Fruit fly (Drosophila melanogaster) whole organism, embryonic: Measurements from ENCODE around the gene Moe.

ENCODE experiments used
- Aef1 ChIP-seq: fragments of 200-800 bp; sonication (Bioruptor generic); IDR thresholded peaks from 3 replicates; pipeline ENCODE4 v1.3.6; 2022; ENCODE audit warnings: missing biosample characterization, missing genetic modification characterization
- CG10565 ChIP-seq: fragments of 200-800 bp; sonication (Bioruptor generic); optimal IDR thresholded peaks from 3 replicates; lab custom pipeline; 2016; ENCODE audit warnings: missing biosample characterization, mild to moderate bottlenecking, missing genetic modification characterization
- CG10959 ChIP-seq: fragments of 200-800 bp; sonication (Bioruptor generic); IDR thresholded peaks from 2 replicates; pipeline ENCODE4 v1.3.6; 2022; ENCODE audit warnings: missing biosample characterization, missing genetic modification characterization
- CG12219 ChIP-seq: fragments of 200-800 bp; sonication (Bioruptor generic); optimal IDR thresholded peaks from 3 replicates; lab custom pipeline; 2018; ENCODE audit warnings: missing biosample characterization, mild to moderate bottlenecking, missing genetic modification characterization
- CG12769 ChIP-seq: fragments of 200-800 bp; sonication (Bioruptor generic); optimal IDR thresholded peaks from 2 replicates; lab custom pipeline; 2019; ENCODE audit warnings: missing biosample characterization, mild to moderate bottlenecking, missing genetic modification characterization, moderate library complexity
- CG1529 ChIP-seq: fragments of 200-800 bp; sonication (Bioruptor generic); optimal IDR thresholded peaks from 3 replicates; lab custom pipeline; 2018; ENCODE audit warnings: missing biosample characterization, missing genetic modification characterization
- CG1602 ChIP-seq: fragments of 200-800 bp; sonication (Bioruptor generic); optimal IDR thresholded peaks from 3 replicates; lab custom pipeline; 2016; ENCODE audit warnings: missing biosample characterization, missing genetic modification characterization
- CG1603 ChIP-seq: fragments of 200-800 bp; sonication (Bioruptor generic); optimal IDR thresholded peaks from 2 replicates; lab custom pipeline; 2019; ENCODE audit warnings: missing biosample characterization, mild to moderate bottlenecking, missing genetic modification characterization, moderate library complexity
- CG17359 ChIP-seq: fragments of 200-800 bp; sonication (Bioruptor generic); optimal IDR thresholded peaks from 3 replicates; lab custom pipeline; 2018; ENCODE audit warnings: missing biosample characterization, mild to moderate bottlenecking, missing genetic modification characterization, moderate library complexity
- CG2202 ChIP-seq: fragments of 200-800 bp; sonication (Bioruptor generic); optimal IDR thresholded peaks from 2 replicates; lab custom pipeline; 2018; ENCODE audit warnings: missing biosample characterization, mild to moderate bottlenecking, missing genetic modification characterization
- CG31441 ChIP-seq: fragments of 200-800 bp; sonication (Bioruptor generic); IDR thresholded peaks from 2 replicates; pipeline ENCODE4 v1.3.6; 2022; ENCODE audit warnings: missing biosample characterization, missing genetic modification characterization
- CG33213 ChIP-seq: fragments of 200-800 bp; sonication (Bioruptor generic); optimal IDR thresholded peaks from 3 replicates; lab custom pipeline; 2016; ENCODE audit warnings: missing biosample characterization, missing genetic modification characterization
- CG3995 ChIP-seq: fragments of 200-800 bp; sonication (Bioruptor generic); optimal IDR thresholded peaks from 3 replicates; lab custom pipeline; 2016; ENCODE audit warnings: missing biosample characterization, missing genetic modification characterization
- CG4360 ChIP-seq: fragments of 200-800 bp; sonication (Bioruptor generic); IDR thresholded peaks from 2 replicates; pipeline ENCODE4 v1.3.6; 2022; ENCODE audit warnings: missing biosample characterization, missing genetic modification characterization
- CG4730 ChIP-seq: fragments of 200-800 bp; sonication (Bioruptor generic); IDR thresholded peaks from 2 replicates; pipeline ENCODE4 v1.3.6; 2022; ENCODE audit warnings: missing biosample characterization, missing genetic modification characterization
- CG7786 ChIP-seq: fragments of 200-800 bp; sonication (Bioruptor generic); optimal IDR thresholded peaks from 2 replicates; lab custom pipeline; 2016; ENCODE audit warnings: missing biosample characterization, missing genetic modification characterization
- CG9437 ChIP-seq: fragments of 200-800 bp; sonication (Bioruptor generic); optimal IDR thresholded peaks from 2 replicates; lab custom pipeline; 2018; ENCODE audit warnings: missing biosample characterization, mild to moderate bottlenecking, missing genetic modification characterization
- Camta ChIP-seq: fragments of 200-800 bp; sonication (Bioruptor generic); optimal IDR thresholded peaks from 2 replicates; lab custom pipeline; 2016; ENCODE audit warnings: missing biosample characterization, missing genetic modification characterization
- Deaf1 ChIP-seq: fragments of 200-800 bp; optimal IDR thresholded peaks from 3 replicates; lab custom pipeline; 2019; ENCODE audit warnings: missing biosample characterization, mild to moderate bottlenecking, missing genetic modification characterization, moderate library complexity
- E2f2 ChIP-seq: fragments of 200-800 bp; sonication (Bioruptor generic); IDR thresholded peaks from 2 replicates; pipeline ENCODE4 v1.3.6; 2022; ENCODE audit warnings: missing biosample characterization, missing genetic modification characterization
- Elba2 ChIP-seq: fragments of 200-800 bp; sonication (Bioruptor generic); optimal IDR thresholded peaks from 3 replicates; lab custom pipeline; 2016; ENCODE audit warnings: missing biosample characterization, missing genetic modification characterization
- Hr3 ChIP-seq: fragments of 200-800 bp; sonication (Bioruptor generic); optimal IDR thresholded peaks from 3 replicates; lab custom pipeline; 2016; ENCODE audit warnings: missing biosample characterization, missing genetic modification characterization
- Lim3 ChIP-seq: fragments of 200-800 bp; sonication (Bioruptor generic); IDR thresholded peaks from 2 replicates; pipeline ENCODE4 v1.3.6; 2022; ENCODE audit warnings: missing biosample characterization, missing genetic modification characterization
- Poxn ChIP-seq: fragments of 200-800 bp; sonication (Bioruptor generic); IDR thresholded peaks from 2 replicates; pipeline ENCODE4 v1.3.6; 2022; ENCODE audit warnings: missing biosample characterization, missing genetic modification characterization
- Sry-β ChIP-seq: fragments of 200-800 bp; sonication (Bioruptor generic); optimal IDR thresholded peaks from 2 replicates; lab custom pipeline; 2018; ENCODE audit warnings: missing biosample characterization, mild to moderate bottlenecking, missing genetic modification characterization, moderate library complexity
- Sry-δ ChIP-seq: fragments of 200-800 bp; sonication (Bioruptor generic); optimal IDR thresholded peaks from 2 replicates; lab custom pipeline; 2016; ENCODE audit warnings: missing biosample characterization, missing genetic modification characterization
- ab ChIP-seq: fragments of 200-800 bp; sonication (Bioruptor generic); optimal IDR thresholded peaks from 2 replicates; lab custom pipeline; 2016; ENCODE audit warnings: missing biosample characterization, missing genetic modification characterization
- ap ChIP-seq: fragments of 200-800 bp; sonication (Bioruptor generic); IDR thresholded peaks from 2 replicates; pipeline ENCODE4 v1.3.6; 2022; ENCODE audit warnings: missing biosample characterization, missing genetic modification characterization
- ato ChIP-seq: fragments of 200-800 bp; sonication (Bioruptor generic); IDR thresholded peaks from 2 replicates; pipeline ENCODE4 v1.3.6; 2022; ENCODE audit warnings: missing biosample characterization, missing genetic modification characterization; ENCODE audit not compliant: partially characterized antibody
- bbx ChIP-seq: fragments of 200-800 bp; sonication (Bioruptor generic); IDR thresholded peaks from 2 replicates; pipeline ENCODE4 v1.3.6; 2022; ENCODE audit warnings: missing biosample characterization, missing genetic modification characterization; ENCODE audit not compliant: partially characterized antibody
- bigmax ChIP-seq: fragments of 200-800 bp; sonication (Bioruptor generic); optimal IDR thresholded peaks from 2 replicates; lab custom pipeline; 2018; ENCODE audit warnings: missing biosample characterization, mild to moderate bottlenecking, missing genetic modification characterization
- bowl ChIP-seq: fragments of 200-800 bp; sonication (Bioruptor generic); IDR thresholded peaks from 2 replicates; pipeline ENCODE4 v1.3.6; 2022; ENCODE audit warnings: missing biosample characterization, missing genetic modification characterization
- chm ChIP-seq: fragments of 200-800 bp; sonication (Bioruptor generic); IDR thresholded peaks from 2 replicates; pipeline ENCODE4 v1.3.6; 2022; ENCODE audit warnings: missing biosample characterization, missing genetic modification characterization
- croc ChIP-seq: fragments of 200-800 bp; sonication (Bioruptor generic); conservative IDR thresholded peaks from 3 replicates; pipeline ENCODE4 v1.3.6; 2022; ENCODE audit warnings: missing biosample characterization, missing genetic modification characterization
- crol ChIP-seq: fragments of 200-800 bp; sonication (Bioruptor generic); IDR thresholded peaks from 2 replicates; pipeline ENCODE4 v1.3.6; 2022; ENCODE audit warnings: missing biosample characterization, missing genetic modification characterization
- cwo ChIP-seq: fragments of 200-800 bp; sonication (Bioruptor generic); optimal IDR thresholded peaks from 3 replicates; lab custom pipeline; 2017; ENCODE audit warnings: missing biosample characterization, missing genetic modification characterization, mild to moderate bottlenecking, moderate library complexity, missing genetic modification reagents
- dmrt99B ChIP-seq: fragments of 200-800 bp; sonication (Bioruptor generic); optimal IDR thresholded peaks from 2 replicates; lab custom pipeline; 2018; ENCODE audit warnings: missing biosample characterization, mild to moderate bottlenecking, missing genetic modification characterization, moderate library complexity
- esg ChIP-seq: fragments of 200-800 bp; sonication (Bioruptor generic); conservative IDR thresholded peaks from 2 replicates; pipeline ENCODE4 v1.3.6; 2022; ENCODE audit warnings: missing biosample characterization, missing genetic modification characterization
- fd3F ChIP-seq: fragments of 200-800 bp; sonication (Bioruptor generic); optimal IDR thresholded peaks from 2 replicates; lab custom pipeline; 2018; ENCODE audit warnings: missing biosample characterization, mild to moderate bottlenecking, missing genetic modification characterization, moderate library complexity
- gem ChIP-seq: fragments of 200-800 bp; sonication (Bioruptor generic); optimal IDR thresholded peaks from 2 replicates; lab custom pipeline; 2019; ENCODE audit warnings: missing biosample characterization, mild to moderate bottlenecking, missing genetic modification characterization, moderate library complexity
- gfzf ChIP-seq: fragments of 200-800 bp; sonication (Bioruptor generic); optimal IDR thresholded peaks from 2 replicates; lab custom pipeline; 2016; ENCODE audit warnings: missing biosample characterization, mild to moderate bottlenecking, missing genetic modification characterization, moderate library complexity
- ham ChIP-seq: fragments of 200-800 bp; sonication (Bioruptor generic); IDR thresholded peaks from 2 replicates; pipeline ENCODE4 v1.3.6; 2022; ENCODE audit warnings: missing biosample characterization, missing genetic modification characterization
- hb ChIP-seq: fragments of 200-800 bp; sonication (Bioruptor generic); IDR thresholded peaks from 3 replicates; pipeline ENCODE4 v1.3.6; 2022; ENCODE audit warnings: missing biosample characterization, missing genetic modification characterization; ENCODE audit not compliant: partially characterized antibody
- lbe ChIP-seq: fragments of 200-800 bp; sonication (Bioruptor generic); optimal IDR thresholded peaks from 2 replicates; lab custom pipeline; 2016; ENCODE audit warnings: missing biosample characterization, mild to moderate bottlenecking, missing genetic modification characterization
- nerfin-1 ChIP-seq: fragments of 200-800 bp; sonication (Bioruptor generic); optimal IDR thresholded peaks from 3 replicates; lab custom pipeline; 2019; ENCODE audit warnings: missing biosample characterization, mild to moderate bottlenecking, missing genetic modification characterization, moderate library complexity
- ro ChIP-seq: fragments of 200-800 bp; sonication (Bioruptor generic); IDR thresholded peaks from 2 replicates; pipeline ENCODE4 v1.3.6; 2022; ENCODE audit warnings: missing biosample characterization, missing genetic modification characterization
- sima ChIP-seq: fragments of 200-800 bp; sonication (Bioruptor generic); optimal IDR thresholded peaks from 2 replicates; lab custom pipeline; 2016; ENCODE audit warnings: missing biosample characterization, missing genetic modification characterization
- slp2 ChIP-seq: fragments of 200-800 bp; sonication (Bioruptor generic); optimal IDR thresholded peaks from 2 replicates; lab custom pipeline; 2016; ENCODE audit warnings: missing biosample characterization, missing genetic modification characterization
- ssp ChIP-seq: fragments of 200-800 bp; sonication (Bioruptor generic); IDR thresholded peaks from 2 replicates; pipeline ENCODE4 v1.3.6; 2022; ENCODE audit warnings: missing biosample characterization, missing genetic modification characterization
- stwl ChIP-seq: fragments of 200-800 bp; sonication (Bioruptor generic); optimal IDR thresholded peaks from 3 replicates; lab custom pipeline; 2018; ENCODE audit warnings: missing biosample characterization, mild to moderate bottlenecking, missing genetic modification characterization, moderate library complexity
- tin ChIP-seq: fragments of 200-800 bp; sonication (Bioruptor generic); optimal IDR thresholded peaks from 3 replicates; lab custom pipeline; 2016; ENCODE audit warnings: missing biosample characterization, missing genetic modification characterization

The Moe gene

DNA sequence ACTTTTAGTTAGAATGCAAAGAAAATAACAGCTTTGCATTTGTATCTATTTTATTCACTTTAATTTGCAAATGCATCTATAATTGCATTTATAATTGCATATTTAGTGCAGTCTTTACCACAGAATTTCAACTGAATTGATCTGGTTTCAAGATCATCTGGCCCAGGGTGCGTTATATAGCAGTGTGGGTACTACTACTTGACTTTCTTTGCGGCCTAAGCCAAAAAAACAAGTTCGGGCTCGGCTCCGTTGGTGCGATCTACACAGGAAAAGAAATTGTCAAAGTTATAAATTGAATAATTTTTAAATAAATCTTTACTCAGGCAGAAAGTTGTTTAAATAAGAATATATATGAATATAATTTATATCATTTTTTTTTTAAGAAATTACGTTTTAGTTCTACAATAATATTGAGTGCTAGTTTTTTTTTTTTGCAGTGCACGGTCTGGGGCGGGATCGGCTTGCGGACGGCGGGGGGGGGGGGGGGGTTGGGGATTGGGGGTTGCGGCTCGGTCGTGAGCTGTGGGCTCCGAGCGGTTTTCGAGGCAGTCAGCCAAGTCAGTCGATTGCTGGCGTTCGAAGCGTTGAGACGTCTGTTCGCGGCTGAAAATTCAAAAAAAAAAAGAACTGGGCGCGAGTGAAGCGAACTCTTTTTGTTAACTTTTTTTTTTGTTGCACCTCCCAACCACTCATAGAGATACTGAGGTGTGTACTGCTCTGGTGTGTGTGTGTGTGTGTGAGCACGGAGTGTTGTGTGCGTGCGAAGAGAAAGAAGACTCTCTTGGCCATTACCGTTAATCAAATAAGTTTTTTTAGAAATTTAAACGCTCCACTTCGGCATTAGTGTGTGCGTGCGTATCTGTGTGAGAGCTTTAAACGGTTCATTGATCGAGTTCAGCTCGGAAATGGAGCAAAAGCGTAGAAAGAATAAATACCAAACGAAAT, 34.3 kb downstream of the Moe start (continued):
- TF ChIP-seq fd3F (GFP tag; lab: Kevin White, UChicago) (peak; percentile 72), CG12219 (GFP tag; lab: Kevin White, UChicago) (peak; percentile 23), nerfin-1 (peak; percentile 79), CG17359 (tag; lab: Kevin White, UChicago) (peak; percentile 84), CG33213 (GFP tag; lab: Kevin White, UChicago) (no peak), CG2202 (peak; percentile 62), CG1529 (peak; percentile 57), ssp (peak; percentile 67), Lim3 (0 out of 2 replicates have a peak, but pooled peaks have one; percentile 15), ato (GFP tag; lab: Robert Waterston, UW) (no peak), chm (GFP tag; lab: Robert Waterston, UW) (no peak), CG12769 (tag; lab: Kevin White, UChicago) (no peak), stwl (no peak), CG9437 (peak; percentile 61), tin (peak; percentile 43), Sry-δ (no peak), CG3995 (GFP tag; lab: Kevin White, UChicago) (no peak), CG10565 (GFP tag; lab: Kevin White, UChicago) (no peak), Deaf1 (tag; lab: Kevin White, UChicago) (peak; percentile 77), Elba2 (GFP tag; lab: Kevin White, UChicago) (no peak), croc (GFP tag; lab: Robert Waterston, UW) (peak; percentile 67; the same call in 2 of the 3 replicates), Sry-β (no peak), CG4730 (GFP tag; lab: Robert Waterston, UW) (peak; percentile 79), slp2 (GFP tag; lab: Kevin White, UChicago) (no peak), crol (GFP tag; lab: Robert Waterston, UW) (peak; percentile 90), Hr3 (GFP tag; lab: Kevin White, UChicago) (peak; percentile 71), CG1602 (GFP tag; lab: Kevin White, UChicago) (peak; percentile 52), gfzf (GFP tag; lab: Kevin White, UChicago) (no peak), ap (GFP tag; lab: Robert Waterston, UW) (peak; percentile 85), cwo (GFP tag; lab: Kevin White, UChicago) (peak; percentile 77), bigmax (no peak), CG10959 (GFP tag; lab: Robert Waterston, UW) (peak; percentile 70), dmrt99B (tag; lab: Kevin White, UChicago) (peak; percentile 92), bowl (GFP tag; lab: Robert Waterston, UW) (peak; percentile 17; the same call in 1 of the 2 replicates), Aef1 (peak; percentile 64; the same call in 2 of the 3 replicates), Poxn (GFP tag; lab: Robert Waterston, UW) (peak; percentile 52; the same call in 1 of the 2 replicates)

DNA sequence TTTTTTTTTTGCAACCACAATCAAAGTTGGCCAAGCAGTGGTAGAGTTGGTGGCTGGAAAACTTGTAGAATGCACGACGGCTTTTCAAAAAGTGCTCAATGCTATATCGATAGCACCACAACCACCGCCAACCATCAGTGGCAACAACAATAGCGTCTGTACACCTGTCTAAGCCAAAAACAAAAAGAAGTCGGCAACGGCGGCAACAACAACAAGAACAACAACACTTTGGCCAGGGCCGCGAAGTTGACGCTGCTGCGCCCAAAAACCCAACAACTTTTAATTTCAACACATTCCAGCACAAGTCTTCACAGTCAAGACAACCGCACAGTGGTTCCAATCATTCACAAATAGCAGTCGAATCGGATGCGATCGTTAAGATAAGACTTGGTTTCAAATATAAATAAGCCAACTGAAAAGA, 35.0 kb downstream of the Moe start:
- TF ChIP-seq gem (tag; lab: Kevin White, UChicago) (no peak), E2f2 (GFP tag; lab: Robert Waterston, UW) (0 out of 2 replicates have a peak, but pooled peaks have one; percentile 22), CG4360 (GFP tag; lab: Robert Waterston, UW) (peak; percentile 72), CG1603 (tag; lab: Kevin White, UChicago) (no peak), ab (GFP tag; lab: Kevin White, UChicago) (no peak), Camta (GFP tag; lab: Kevin White, UChicago) (no peak), hb (GFP tag; lab: Robert Waterston, UW) (peak; percentile 41; the same call in 1 of the 3 replicates), ham (GFP tag; lab: Robert Waterston, UW) (no peak), CG7786 (GFP tag; lab: Kevin White, UChicago) (peak; percentile 51), ro (GFP tag; lab: Robert Waterston, UW) (no peak), lbe (GFP tag; lab: Kevin White, UChicago) (no peak), sima (GFP tag; lab: Kevin White, UChicago) (no peak), CG31441 (GFP tag; lab: Robert Waterston, UW) (no peak), esg (GFP tag; lab: Robert Waterston, UW) (no peak), bbx (GFP tag; lab: Robert Waterston, UW) (0 out of 2 replicates have a peak, but pooled peaks have one; percentile 37)
